Worm (Caenorhabditis elegans) whole organism, L2 larva: ENCODE data around the gene F38E1.6.

Source experiments
- nhr-237 ChIP-seq: fragments of 150-350 bp; optimal IDR thresholded peaks from 2 replicates; lab custom pipeline; 2014; ENCODE audit warnings: missing biosample characterization, missing genetic modification characterization
- ztf-4 ChIP-seq: fragments of 150-350 bp; optimal IDR thresholded peaks from 2 replicates; lab custom pipeline; 2014; ENCODE audit warnings: missing biosample characterization, missing genetic modification characterization

DNA sequence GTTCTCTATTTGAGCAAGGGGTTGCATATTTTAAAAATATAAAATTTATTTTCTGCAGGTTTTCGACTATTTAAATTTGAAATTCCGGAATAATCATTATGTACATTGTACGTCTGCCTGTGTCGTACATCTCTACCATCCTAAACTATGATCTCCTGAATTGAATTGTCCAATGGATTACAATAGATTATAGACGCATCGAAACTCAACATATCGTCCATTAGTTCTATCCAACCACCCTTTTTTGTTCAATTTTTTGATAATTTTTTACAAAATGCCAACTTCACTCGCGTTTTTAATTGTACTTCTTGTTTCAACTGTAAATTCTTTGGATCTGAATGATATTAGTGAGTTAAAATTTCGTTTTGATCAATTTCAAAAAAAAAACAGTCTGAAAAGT lies 50.5 kb downstream of the F38E1.6 start, which contains the start of gene F52E1.2:
- TF ChIP-seq nhr-237 (tag; lab: Kevin White, UChicago) (no peak), ztf-4 (no peak)
